Fruit fly (Drosophila melanogaster): ENCODE results near the gene mew.

dm6 chrX:13280235-13280634, 21.9 kb upstream of the mew start:
- TF ChIP-seq pho (GFP tag; optimal IDR thresholded peaks at IDR 0.05) (no peak), Mad (GFP tag; optimal IDR thresholded peaks at IDR 0.05) (no peak), usp (GFP tag; optimal IDR thresholded peaks at IDR 0.05) (no peak), Dfd (GFP tag; optimal IDR thresholded peaks at IDR 0.05) (no peak), CG4424 (GFP tag; optimal IDR thresholded peaks at IDR 0.05) (no peak)
